Worm (Caenorhabditis elegans) whole organism, L4 larva: Measurements from ENCODE around the gene clc-7.
A peak's percentile ranks its signal among the peaks of the same experiment; 100 is the strongest.

ENCODE experiments used
- F10B5.3 ChIP-seq: sonication (generic microtip); optimal IDR thresholded peaks from 2 replicates; lab custom pipeline; 2016; ENCODE audit warnings: mild to moderate bottlenecking, missing genetic modification characterization, missing compliant biosample characterization
- F44E2.7 ChIP-seq: fragments of 200-800 bp; sonication (Bioruptor generic); IDR thresholded peaks from 2 replicates; pipeline ENCODE4 v2.1.2; 2022; ENCODE audit warnings: missing genetic modification characterization, missing compliant biosample characterization
- F49E8.2 ChIP-seq: sonication (generic microtip); optimal IDR thresholded peaks from 2 replicates; lab custom pipeline; 2016; ENCODE audit warnings: missing compliant biosample characterization, mild to moderate bottlenecking, missing genetic modification characterization, borderline replicate concordance
- R02D3.7 ChIP-seq: fragments of 150-350 bp; sonication (generic microtip); optimal IDR thresholded peaks from 3 replicates; lab custom pipeline; 2014; ENCODE audit warnings: missing biosample characterization, missing genetic modification characterization
- T20F7.1 ChIP-seq: fragments of 200-800 bp; sonication (Bioruptor generic); optimal IDR thresholded peaks from 2 replicates; lab custom pipeline; 2018; ENCODE audit warnings: mild to moderate bottlenecking, missing genetic modification characterization, missing compliant biosample characterization
- T26A8.4 ChIP-seq: fragments of 200-800 bp; sonication (Bioruptor generic); IDR thresholded peaks from 2 replicates; pipeline ENCODE4 v1.3.6; 2022; ENCODE audit warnings: missing genetic modification characterization, missing compliant biosample characterization
- Y105C5A.15 ChIP-seq: fragments of 200-800 bp; sonication (Bioruptor generic); IDR thresholded peaks from 2 replicates; pipeline ENCODE4 v1.3.6; 2022; ENCODE audit warnings: missing genetic modification characterization, missing compliant biosample characterization
- Y48G9A.11 ChIP-seq: fragments of 200-800 bp; sonication (Bioruptor generic); IDR thresholded peaks from 2 replicates; pipeline ENCODE4 v1.3.6; 2022; ENCODE audit warnings: missing genetic modification reagents, missing genetic modification characterization, missing compliant biosample characterization
- ZK337.2 ChIP-seq: fragments of 200-800 bp; sonication (Bioruptor generic); IDR thresholded peaks from 2 replicates; pipeline ENCODE4 v1.3.6; 2022; ENCODE audit warnings: missing genetic modification reagents, missing genetic modification characterization, missing compliant biosample characterization
- aly-2 ChIP-seq: sonication (generic microtip); optimal IDR thresholded peaks from 2 replicates; lab custom pipeline; 2018; ENCODE audit warnings: missing biosample characterization, missing genetic modification characterization
- arid-1 ChIP-seq: fragments of 200-800 bp; sonication (Bioruptor generic); conservative IDR thresholded peaks from 2 replicates; pipeline ENCODE4 v1.3.6; 2022; ENCODE audit warnings: missing genetic modification reagents, missing genetic modification characterization, missing compliant biosample characterization
- ceh-20 ChIP-seq: fragments of 200-800 bp; sonication (Bioruptor generic); IDR thresholded peaks from 2 replicates; pipeline ENCODE4 v1.3.6; 2022; ENCODE audit warnings: missing genetic modification reagents, missing genetic modification characterization, missing compliant biosample characterization
- ceh-28 ChIP-seq: fragments of 150-350 bp; optimal IDR thresholded peaks from 2 replicates; lab custom pipeline; 2014; ENCODE audit warnings: missing biosample characterization, missing genetic modification reagents, missing genetic modification characterization
- ces-1 ChIP-seq: fragments of 150-350 bp; sonication (generic microtip); optimal IDR thresholded peaks from 4 replicates; lab custom pipeline; 2014; ENCODE audit warnings: missing biosample characterization, missing genetic modification reagents, missing genetic modification characterization
- cey-2 ChIP-seq: sonication (generic microtip); optimal IDR thresholded peaks from 3 replicates; lab custom pipeline; 2017; ENCODE audit warnings: missing genetic modification characterization, mild to moderate bottlenecking, missing compliant biosample characterization, antibody characterized with exemption, borderline replicate concordance; ENCODE audit not compliant: insufficient read depth
- daf-19 ChIP-seq: fragments of 200-800 bp; sonication (Bioruptor generic); conservative IDR thresholded peaks from 2 replicates; pipeline ENCODE4 v1.3.6; 2022; ENCODE audit warnings: missing genetic modification characterization, missing compliant biosample characterization
- daf-8 ChIP-seq: fragments of 200-800 bp; sonication (Bioruptor generic); IDR thresholded peaks from 2 replicates; pipeline ENCODE4 v1.3.6; 2022; ENCODE audit warnings: missing genetic modification characterization, missing compliant biosample characterization
- gei-8 ChIP-seq: fragments of 200-800 bp; sonication (Bioruptor generic); optimal IDR thresholded peaks from 2 replicates; lab custom pipeline; 2018; ENCODE audit warnings: mild to moderate bottlenecking, missing genetic modification characterization, missing compliant biosample characterization
- hlh-11 ChIP-seq: fragments of 200-800 bp; sonication (Bioruptor generic); optimal IDR thresholded peaks from 2 replicates; lab custom pipeline; 2018; ENCODE audit warnings: mild to moderate bottlenecking, missing genetic modification characterization, missing compliant biosample characterization
- jun-1 ChIP-seq: fragments of 150-350 bp; optimal IDR thresholded peaks from 2 replicates; lab custom pipeline; 2014; ENCODE audit warnings: missing biosample characterization, missing genetic modification reagents, missing genetic modification characterization
- lin-1 ChIP-seq: fragments of 200-800 bp; sonication (Bioruptor generic); IDR thresholded peaks from 2 replicates; pipeline ENCODE4 v1.3.6; 2022; ENCODE audit warnings: missing genetic modification reagents, missing genetic modification characterization, missing compliant biosample characterization
- lin-13 ChIP-seq: fragments of 150-350 bp; optimal IDR thresholded peaks from 2 replicates; lab custom pipeline; 2014; ENCODE audit warnings: missing biosample characterization, missing genetic modification reagents, missing genetic modification characterization
- lin-29 ChIP-seq: fragments of 200-800 bp; sonication (Bioruptor generic); IDR thresholded peaks from 2 replicates; pipeline ENCODE4 v1.3.6; 2022; ENCODE audit warnings: missing genetic modification reagents, missing genetic modification characterization, missing compliant biosample characterization
- lin-38 ChIP-seq: fragments of 200-800 bp; sonication (Bioruptor generic); IDR thresholded peaks from 2 replicates; pipeline ENCODE4 v1.3.6; 2022; ENCODE audit warnings: missing genetic modification reagents, missing genetic modification characterization, missing compliant biosample characterization
- lin-39 ChIP-seq: fragments of 150-350 bp; optimal IDR thresholded peaks from 2 replicates; lab custom pipeline; 2014; ENCODE audit warnings: missing biosample characterization, missing genetic modification reagents, missing genetic modification characterization
- madf-9 ChIP-seq: fragments of 200-800 bp; sonication (Bioruptor generic); conservative IDR thresholded peaks from 2 replicates; pipeline ENCODE4 v1.3.6; 2022; ENCODE audit warnings: missing genetic modification reagents, missing genetic modification characterization, missing compliant biosample characterization
- mdt-29 ChIP-seq: fragments of 200-800 bp; sonication (Bioruptor generic); IDR thresholded peaks from 2 replicates; pipeline ENCODE4 v1.3.6; 2022; ENCODE audit warnings: missing genetic modification reagents, missing genetic modification characterization, missing compliant biosample characterization
- mxl-3 ChIP-seq: fragments of 200-800 bp; sonication (Bioruptor generic); optimal IDR thresholded peaks from 2 replicates; lab custom pipeline; 2018; ENCODE audit warnings: mild to moderate bottlenecking, missing genetic modification characterization, missing compliant biosample characterization
- nhr-11 ChIP-seq: fragments of 150-350 bp; optimal IDR thresholded peaks from 2 replicates; lab custom pipeline; 2014; ENCODE audit warnings: missing biosample characterization, missing genetic modification characterization
- nhr-111 ChIP-seq: fragments of 200-800 bp; sonication (Bioruptor generic); optimal IDR thresholded peaks from 2 replicates; lab custom pipeline; 2018; ENCODE audit warnings: mild to moderate bottlenecking, missing genetic modification characterization, missing compliant biosample characterization
- nhr-28 ChIP-seq: fragments of 150-350 bp; optimal IDR thresholded peaks from 2 replicates; lab custom pipeline; 2014; ENCODE audit warnings: missing biosample characterization, missing genetic modification characterization
- nhr-42 ChIP-seq: fragments of 200-800 bp; sonication (Bioruptor generic); IDR thresholded peaks from 2 replicates; pipeline ENCODE4 v1.3.6; 2022; ENCODE audit warnings: missing genetic modification characterization, missing compliant biosample characterization
- nhr-48 ChIP-seq: sonication (generic microtip); optimal IDR thresholded peaks from 2 replicates; lab custom pipeline; 2016; ENCODE audit warnings: mild to moderate bottlenecking, missing genetic modification characterization, missing compliant biosample characterization
- pha-4 ChIP-seq, 2 experiments: fragments of 150-350 bp in 1 of 2; fragments of 200-800 bp in 1 of 2; sonication (Bioruptor generic) in 1 of 2; IDR thresholded peaks in 1 of 2; optimal IDR thresholded peaks in 1 of 2; 2 replicates each; pipeline versions ENCODE4 v1.3.6 to Lab custom; 2014 to 2022; ENCODE audit warnings: missing genetic modification characterization in 2 of 2, missing genetic modification reagents in 2 of 2, missing biosample characterization in 1 of 2, missing compliant biosample characterization in 1 of 2
- set-16 ChIP-seq: fragments of 200-800 bp; sonication (Bioruptor generic); IDR thresholded peaks from 2 replicates; pipeline ENCODE4 v1.3.6; 2022; ENCODE audit warnings: missing genetic modification reagents, missing genetic modification characterization, missing compliant biosample characterization
- spr-1 ChIP-seq: sonication (generic microtip); optimal IDR thresholded peaks from 2 replicates; lab custom pipeline; 2016; ENCODE audit warnings: mild to moderate bottlenecking, missing genetic modification characterization, missing compliant biosample characterization
- tra-1 ChIP-seq: fragments of 200-800 bp; sonication (Bioruptor generic); IDR thresholded peaks from 2 replicates; pipeline ENCODE4 v1.3.6; 2022; ENCODE audit warnings: missing genetic modification reagents, missing genetic modification characterization, missing compliant biosample characterization
- unc-62 ChIP-seq, 3 experiments: fragments of 150-350 bp in 1 of 3; sonication (generic microtip); optimal IDR thresholded peaks in 2 of 3; peaks in 1 of 3; 1 replicate in 1 of 3; 2 replicates in 2 of 3; lab custom pipeline; 2014 to 2017; ENCODE audit warnings: missing biosample characterization in 3 of 3, missing genetic modification characterization in 3 of 3, missing genetic modification reagents in 3 of 3, missing genotype in 1 of 3
- zag-1 ChIP-seq: fragments of 150-350 bp; optimal IDR thresholded peaks from 2 replicates; lab custom pipeline; 2014; ENCODE audit warnings: missing biosample characterization, missing genetic modification characterization
- zfp-2 ChIP-seq: sonication (generic microtip); optimal IDR thresholded peaks from 2 replicates; lab custom pipeline; 2016; ENCODE audit warnings: mild to moderate bottlenecking, missing genetic modification characterization, missing compliant biosample characterization
- zfp-3 ChIP-seq: fragments of 200-800 bp; sonication (Bioruptor generic); conservative IDR thresholded peaks from 2 replicates; pipeline ENCODE4 v1.3.6; 2022; ENCODE audit warnings: missing genetic modification reagents, missing genetic modification characterization, missing compliant biosample characterization

The clc-7 gene

DNA sequence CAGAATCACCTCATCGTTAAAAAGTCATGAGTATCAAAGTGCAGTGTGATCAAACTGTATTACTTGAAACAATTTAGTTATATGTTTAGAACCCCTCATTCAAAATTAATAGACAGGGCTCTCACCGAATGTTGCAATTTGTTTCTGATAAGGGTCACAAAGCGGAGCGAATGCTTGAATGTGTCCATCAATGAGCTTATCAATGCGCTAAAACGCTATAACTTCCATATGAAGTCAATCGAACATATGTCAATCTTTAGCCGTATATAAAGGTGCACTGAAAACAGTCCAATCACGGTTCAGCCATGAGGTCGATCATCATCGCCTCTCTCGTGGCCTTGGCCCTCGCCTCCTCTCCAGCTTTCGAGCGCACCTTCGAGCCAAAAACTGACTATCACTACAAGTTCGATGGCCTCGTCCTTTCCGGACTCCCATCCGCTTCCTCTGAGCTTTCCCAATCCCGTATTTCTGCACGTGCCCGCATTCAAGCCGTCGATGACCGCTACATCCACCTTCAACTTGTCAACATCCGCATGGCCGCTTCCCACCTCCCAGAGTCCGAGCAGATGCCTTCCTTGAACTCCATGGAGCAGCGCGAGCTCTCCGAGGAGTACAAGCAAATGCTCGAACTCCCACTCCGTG, 33.0 kb downstream of the clc-7 start, which contains the start of gene vit-2 (continued):
- TF ChIP-seq ceh-28 (tag; lab: Kevin White, UChicago) (no peak), jun-1 (tag; lab: Kevin White, UChicago) (no peak), lin-1 (GFP tag; lab: Robert Waterston, UW) (no peak), nhr-11 (tag; lab: Kevin White, UChicago) (no peak), madf-9 (GFP tag; lab: Robert Waterston, UW) (peak; percentile 26; the same call in 1 of the 2 replicates), F10B5.3 (no peak), spr-1 (tag; lab: Kevin White, UChicago) (no peak), daf-8 (GFP tag; lab: Robert Waterston, UW) (no peak), F44E2.7 (no peak), arid-1 (GFP tag; lab: Robert Waterston, UW) (no peak), lin-39 (tag; lab: Kevin White, UChicago) (no peak), nhr-48 (tag; lab: Kevin White, UChicago) (no peak), ces-1 (GFP tag; lab: Kevin White, UChicago) (no peak), daf-19 (GFP tag; lab: Robert Waterston, UW) (no peak), cey-2 (no peak), F49E8.2 (tag; lab: Kevin White, UChicago) (no peak), unc-62 (GFP tag; optimal IDR thresholded peaks at IDR 0.05 in 1 of 2; lab: Kevin White, UChicago) (no peak), unc-62 (tag; optimal IDR thresholded peaks at IDR 0.05; lab: Kevin White, UChicago) (no peak), aly-2 (tag; lab: Kevin White, UChicago) (no peak), nhr-28 (tag; lab: Kevin White, UChicago) (no peak), ZK337.2 (GFP tag; lab: Robert Waterston, UW) (no peak), zag-1 (tag; lab: Kevin White, UChicago) (no peak), R02D3.7 (no peak), Y48G9A.11 (GFP tag; lab: Robert Waterston, UW) (no peak), T26A8.4 (no peak), ceh-20 (GFP tag; lab: Robert Waterston, UW) (no peak; the same call in 1 of the 2 replicates), nhr-42 (GFP tag; lab: Robert Waterston, UW) (no peak)

DNA sequence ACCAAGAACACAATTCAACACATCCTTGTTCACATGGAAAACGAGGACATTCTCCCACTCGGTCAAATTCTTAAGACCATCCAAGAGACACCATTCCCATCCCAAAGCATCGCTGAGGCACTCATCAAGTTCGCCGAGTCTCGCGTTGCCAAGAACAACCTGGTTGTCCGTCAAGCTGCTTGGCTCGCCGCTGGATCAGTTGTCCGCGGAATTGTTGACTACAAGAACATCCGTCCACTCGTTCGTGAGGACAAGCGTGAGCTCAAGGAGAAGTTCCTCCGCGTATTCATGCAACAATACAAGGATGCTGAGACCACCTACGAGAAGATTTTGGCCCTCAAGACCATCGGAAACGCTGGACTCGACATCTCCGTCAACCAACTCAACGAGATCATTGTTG, 34.4 kb downstream of the clc-7 start:
- TF ChIP-seq zfp-3 (GFP tag; lab: Robert Waterston, UW) (peak; percentile 64; the same call in 1 of the 2 replicates), lin-29 (GFP tag; lab: Robert Waterston, UW) (no peak)

- no peak for TF ChIP-seq daf-8 (GFP tag; lab: Robert Waterston, UW)
- TF ChIP-seq zfp-3 (GFP tag; lab: Robert Waterston, UW), result 0 out of 2 replicates have a peak, but pooled peaks have one; percentile 7
- no peak for TF ChIP-seq zfp-2 (tag; lab: Kevin White, UChicago)
Observed at ce11 chrX:5103422-5103821, 35.5 kb downstream of the clc-7 start.

DNA sequence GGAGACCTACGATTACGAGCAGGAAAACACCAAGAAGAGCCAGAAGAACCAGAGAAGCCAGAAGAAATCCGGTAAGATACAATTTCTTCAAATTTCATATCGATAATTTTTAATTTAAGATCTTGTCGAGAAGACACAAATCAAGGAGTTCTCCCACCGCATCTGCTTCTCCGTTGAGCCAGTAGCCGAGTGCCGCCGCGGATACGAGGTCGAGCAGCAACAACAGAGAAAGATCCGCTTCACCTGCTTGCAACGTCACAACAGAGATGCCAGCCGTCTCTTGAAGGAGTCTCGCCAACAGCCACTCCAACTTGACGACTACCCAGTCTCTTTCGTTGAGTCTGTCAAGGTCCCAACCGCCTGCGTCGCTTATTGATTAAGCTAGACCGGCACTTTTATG, 37.8 kb downstream of the clc-7 start:
- TF ChIP-seq cey-2, result no peak
- TF ChIP-seq pha-4 (GFP tag; IDR thresholded peaks at IDR 0.05; lab: Robert Waterston, UW), result peak; percentile 33; the same call in 1 of the 2 replicates
- TF ChIP-seq pha-4 (tag; optimal IDR thresholded peaks at IDR 0.05; lab: Kevin White, UChicago), result no peak
- TF ChIP-seq set-16 (GFP tag; lab: Robert Waterston, UW), result peak; percentile 70
- TF ChIP-seq, all 104 proteins: peak for 2

DNA sequence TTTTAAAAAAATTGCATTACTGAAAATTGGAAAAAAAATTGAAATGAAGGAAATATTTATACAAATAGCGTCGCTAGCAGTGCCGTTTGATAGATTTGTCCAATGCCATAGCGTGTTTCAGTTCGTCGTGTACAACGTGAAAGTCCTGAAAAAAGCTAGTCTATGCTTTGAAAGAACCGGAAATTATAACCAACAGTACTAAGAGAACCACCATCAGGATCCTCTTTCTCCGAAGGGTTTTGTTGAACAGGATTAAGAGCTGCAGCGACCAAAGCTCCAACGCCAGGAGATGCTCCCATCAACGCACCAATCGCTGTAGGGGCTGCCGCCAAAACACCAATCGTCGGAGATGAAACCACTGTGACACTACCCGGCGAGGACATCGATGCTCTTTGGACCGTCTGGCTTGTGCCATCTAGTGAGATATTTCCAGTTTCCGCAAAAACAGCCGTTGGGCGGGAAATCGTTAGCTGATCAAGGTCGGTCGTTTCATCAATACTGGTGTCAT, 38.3 kb downstream of the clc-7 start:
- TF ChIP-seq Y48G9A.11 (GFP tag; lab: Robert Waterston, UW) (0 out of 2 replicates have a peak, but pooled peaks have one; percentile 50), nhr-111 (GFP tag; lab: Kevin White, UChicago) (no peak), tra-1 (GFP tag; lab: Robert Waterston, UW) (no peak), pha-4 (GFP tag; IDR thresholded peaks at IDR 0.05; lab: Robert Waterston, UW) (peak; percentile 9; the same call in 1 of the 2 replicates), pha-4 (tag; optimal IDR thresholded peaks at IDR 0.05; lab: Kevin White, UChicago) (no peak), T20F7.1 (GFP tag; lab: Kevin White, UChicago) (peak; percentile 63), lin-38 (peak; percentile 45), gei-8 (GFP tag; lab: Kevin White, UChicago) (no peak), mdt-29 (GFP tag; lab: Robert Waterston, UW) (0 out of 2 replicates have a peak, but pooled peaks have one; percentile 22), hlh-11 (tag; lab: Kevin White, UChicago) (no peak), lin-13 (peak; percentile 21), lin-1 (GFP tag; lab: Robert Waterston, UW) (0 out of 2 replicates have a peak, but pooled peaks have one; percentile 16), mxl-3 (GFP tag; lab: Kevin White, UChicago) (no peak), Y105C5A.15 (peak; percentile 82; the same call in 1 of the 2 replicates)
